Fruit fly (Drosophila melanogaster): ENCODE data around the gene BicD.

BicD gene

DNA sequence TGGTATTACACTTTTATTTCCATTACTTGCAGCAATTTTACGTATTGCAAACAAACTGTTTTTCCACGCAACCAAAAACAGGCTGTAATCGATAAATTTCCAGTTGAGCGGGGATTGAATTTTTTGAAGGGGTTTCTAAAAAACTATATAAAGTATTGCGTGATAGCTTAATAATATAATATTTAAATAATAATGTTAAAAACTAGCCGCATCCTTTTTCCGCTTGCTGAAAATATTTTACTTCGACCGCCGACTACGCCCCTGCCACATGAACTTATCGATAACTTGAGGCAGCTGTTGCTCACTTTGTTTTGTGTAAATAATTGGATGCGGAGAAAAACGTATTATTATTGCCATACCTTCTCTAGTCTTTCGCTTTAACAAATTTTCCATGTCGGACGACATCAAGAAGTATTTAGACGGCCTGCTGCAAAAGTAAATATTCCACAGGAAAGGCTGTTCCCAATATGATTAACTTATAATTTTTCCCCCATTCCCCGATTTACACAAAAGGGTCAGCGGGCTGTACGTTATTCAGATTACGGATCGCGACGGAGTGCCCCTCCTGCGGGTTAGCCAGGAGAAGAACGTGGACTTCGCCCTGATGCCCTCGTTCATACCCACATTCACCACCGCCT lies 8.0 kb upstream of the BicD start, which contains the start of the genes fws and Lamtor3 (continued):
- TF ChIP-seq CG6272 (GFP tag; IDR thresholded peaks at IDR 0.05): peak; percentile 99
- peak; percentile 85 for TF ChIP-seq CG33557 (GFP tag; optimal IDR thresholded peaks at IDR 0.05)
- peak; percentile 79 for TF ChIP-seq CG10431 (GFP tag; optimal IDR thresholded peaks at IDR 0.05)
- TF ChIP-seq CG8944 (GFP tag; optimal IDR thresholded peaks at IDR 0.05): peak; percentile 75
- peak; percentile 91 for TF ChIP-seq CG17186 (GFP tag; optimal IDR thresholded peaks at IDR 0.05)
- peak; percentile 98 for TF ChIP-seq HHEX (GFP tag; optimal IDR thresholded peaks at IDR 0.05)
- peak; percentile 96 for TF ChIP-seq Fer1 (GFP tag; optimal IDR thresholded peaks at IDR 0.05)
- TF ChIP-seq nmo (GFP tag; optimal IDR thresholded peaks at IDR 0.05): peak; percentile 99
- peak; percentile 97 for TF ChIP-seq sens (GFP tag)
- peak; percentile 72 for TF ChIP-seq Hey (tag; optimal IDR thresholded peaks at IDR 0.05)
- peak; percentile 79 to 98 for TF ChIP-seq dpn (GFP tag; optimal IDR thresholded peaks at IDR 0.05)
- peak; percentile 94 for TF ChIP-seq CG18476 (GFP tag; optimal IDR thresholded peaks at IDR 0.05)
- TF ChIP-seq Sin3A (optimal IDR thresholded peaks at IDR 0.05): no peak
- peak; percentile 99 for TF ChIP-seq Fer3 (tag; optimal IDR thresholded peaks at IDR 0.05)
- peak; percentile 83 to 85 for TF ChIP-seq Pdp1 (GFP tag; optimal IDR thresholded peaks at IDR 0.05)
- peak; percentile 90 for TF ChIP-seq CG7786 (GFP tag; optimal IDR thresholded peaks at IDR 0.05)
- peak in 1 of 3 experiments; percentile 49 for TF ChIP-seq Stat92E (GFP tag; optimal IDR thresholded peaks at IDR 0.05)
- peak; percentile 99 for TF ChIP-seq Rx (GFP tag; IDR thresholded peaks at IDR 0.05)
- TF ChIP-seq en (GFP tag; optimal IDR thresholded peaks at IDR 0.05): peak; percentile 31
- no peak for TF ChIP-seq hkb (optimal IDR thresholded peaks at IDR 0.05)
- peak; percentile 99 for TF ChIP-seq hkb (GFP tag; IDR thresholded peaks at IDR 0.05)
- peak; percentile 53; the same call in 2 of the 3 replicates for TF ChIP-seq Doc3 (GFP tag; IDR thresholded peaks at IDR 0.05; ENCODE audit: partially characterized antibody)
- TF ChIP-seq CG2875 (GFP tag; optimal IDR thresholded peaks at IDR 0.05): peak; percentile 98
- TF ChIP-seq dmrt99B (tag; optimal IDR thresholded peaks at IDR 0.05): peak; percentile 98
- TF ChIP-seq CG7372 (GFP tag; IDR thresholded peaks at IDR 0.05): peak; percentile 99
- TF ChIP-seq Drgx (GFP tag; IDR thresholded peaks at IDR 0.05): peak; percentile 100
- peak; percentile 97 for TF ChIP-seq Poxn (GFP tag; IDR thresholded peaks at IDR 0.05)
- TF ChIP-seq CG4404 (GFP tag; IDR thresholded peaks at IDR 0.05): peak; percentile 99
- TF ChIP-seq CG15073 (GFP tag; optimal IDR thresholded peaks at IDR 0.05): peak; percentile 79
- TF ChIP-seq Taf1 (GFP tag; IDR thresholded peaks at IDR 0.05): peak; percentile 99
- TF ChIP-seq sug (tag; optimal IDR thresholded peaks at IDR 0.05): peak; percentile 84
- TF ChIP-seq lilli (GFP tag; optimal IDR thresholded peaks at IDR 0.05): peak; percentile 97
- peak; percentile 71 for TF ChIP-seq Camta (GFP tag; optimal IDR thresholded peaks at IDR 0.05)
- TF ChIP-seq cato (GFP tag; optimal IDR thresholded peaks at IDR 0.05; ENCODE audit: borderline replicate concordance): peak; percentile 96
- peak; percentile 96 for TF ChIP-seq CG10654 (GFP tag; optimal IDR thresholded peaks at IDR 0.05)
- TF ChIP-seq twi (tag; optimal IDR thresholded peaks at IDR 0.05): peak; percentile 92
- peak; percentile 98 for TF ChIP-seq ATbp (GFP tag; optimal IDR thresholded peaks at IDR 0.05)
- TF ChIP-seq CG9817 (tag; optimal IDR thresholded peaks at IDR 0.05): peak; percentile 97
- TF ChIP-seq CG12299 (tag; optimal IDR thresholded peaks at IDR 0.05): peak; percentile 94
- TF ChIP-seq pb (GFP tag; optimal IDR thresholded peaks at IDR 0.05): peak; percentile 52
- TF ChIP-seq gsb-n (tag; optimal IDR thresholded peaks at IDR 0.05): peak; percentile 98
- TF ChIP-seq CkIIα-i1 (GFP tag; IDR thresholded peaks at IDR 0.05): peak; percentile 96
- TF ChIP-seq CG17802 (tag; optimal IDR thresholded peaks at IDR 0.05): peak; percentile 93
- peak; percentile 86 for TF ChIP-seq Nf-YB (GFP tag; optimal IDR thresholded peaks at IDR 0.05)
- peak; percentile 70 for TF ChIP-seq TFAM (GFP tag; optimal IDR thresholded peaks at IDR 0.05)
- TF ChIP-seq ind (GFP tag; optimal IDR thresholded peaks at IDR 0.05): peak; percentile 98
- peak; percentile 98 for TF ChIP-seq CG15269 (tag; optimal IDR thresholded peaks at IDR 0.05)
- peak; percentile 95 for TF ChIP-seq CG12219 (GFP tag; optimal IDR thresholded peaks at IDR 0.05)
- peak; percentile 99 for TF ChIP-seq HLH3B (GFP tag; IDR thresholded peaks at IDR 0.05)
- TF ChIP-seq CG43689 (GFP tag; IDR thresholded peaks at IDR 0.05): peak; percentile 98

Measured in whole organism, embryonic.